Worm (Caenorhabditis elegans) whole organism, L4/young adult: ENCODE measurements around the gene F28B4.1.

Experiments
- W03F9.2 ChIP-seq: fragments of 150-350 bp; optimal IDR thresholded peaks from 2 replicates; lab custom pipeline; 2014; ENCODE audit warnings: missing biosample characterization, missing genetic modification characterization
- dao-5 ChIP-seq: sonication (generic microtip); optimal IDR thresholded peaks from 2 replicates; lab custom pipeline; 2016; ENCODE audit warnings: missing genotype, missing genetic modification characterization, moderate library complexity, missing compliant biosample characterization
- him-1 ChIP-seq: sonication (generic microtip); optimal IDR thresholded peaks from 2 replicates; lab custom pipeline; 2016; ENCODE audit warnings: missing genotype, missing genetic modification reagents, missing genetic modification characterization, missing compliant biosample characterization

DNA sequence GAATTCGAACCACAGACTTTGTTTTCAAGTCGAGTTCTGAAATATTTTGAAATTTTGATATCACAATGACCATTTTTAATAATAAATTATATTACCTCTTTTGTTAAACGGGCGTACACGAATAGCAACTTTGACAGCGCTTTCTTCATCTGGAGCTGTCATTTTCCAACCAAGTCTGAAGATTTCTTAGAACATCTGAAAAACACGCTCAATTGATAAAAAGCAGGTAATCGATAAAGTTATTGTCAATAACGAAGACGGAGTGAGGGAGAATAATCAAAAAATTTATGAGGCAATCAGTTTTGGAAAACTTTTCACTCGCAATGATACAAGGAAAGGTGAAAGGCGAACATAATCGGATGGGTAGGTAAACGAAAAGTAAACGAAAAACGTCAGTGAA, 26.4 kb upstream of the F28B4.1 start, which contains the start of gene klp-4:
- TF ChIP-seq W03F9.2 (tag; lab: Kevin White, UChicago) (no peak), him-1 (tag; lab: Kevin White, UChicago) (no peak), dao-5 (no peak)
